Fruit fly (Drosophila melanogaster) whole organism, embryonic: Measurements from ENCODE around the gene ago.

Experiments used
- CG4404 ChIP-seq: fragments of 200-800 bp; sonication (Bioruptor generic); IDR thresholded peaks from 2 replicates; pipeline ENCODE4 v1.3.6; 2022; ENCODE audit warnings: missing biosample characterization, missing genetic modification characterization
- Ravus ChIP-seq: fragments of 200-800 bp; sonication (Bioruptor generic); IDR thresholded peaks from 2 replicates; pipeline ENCODE4 v1.3.6; 2022; ENCODE audit warnings: missing biosample characterization, missing genetic modification characterization
- crp ChIP-seq, 2 experiments: fragments of 200-800 bp; sonication (Bioruptor generic); optimal IDR thresholded peaks; 2 replicates in 1 of 2; 3 replicates in 1 of 2; lab custom pipeline; 2017; ENCODE audit warnings: missing biosample characterization in 2 of 2, missing genetic modification characterization in 2 of 2, mild to moderate bottlenecking in 1 of 2, moderate library complexity in 1 of 2
- dati ChIP-seq: fragments of 200-800 bp; sonication (Bioruptor generic); IDR thresholded peaks from 2 replicates; pipeline ENCODE4 v1.3.6; 2022; ENCODE audit warnings: missing biosample characterization, missing genetic modification characterization
- ftz-f1 ChIP-seq: fragments of 200-800 bp; sonication (Bioruptor generic); optimal IDR thresholded peaks from 2 replicates; lab custom pipeline; 2016; ENCODE audit warnings: missing biosample characterization, missing genetic modification characterization
- klu ChIP-seq: fragments of 200-800 bp; sonication (Bioruptor generic); IDR thresholded peaks from 2 replicates; pipeline ENCODE4 v1.3.6; 2022; ENCODE audit warnings: missing biosample characterization, missing genetic modification characterization
- psq ChIP-seq: fragments of 200-800 bp; sonication (Bioruptor generic); optimal IDR thresholded peaks from 2 replicates; lab custom pipeline; 2017; ENCODE audit warnings: missing biosample characterization, missing genetic modification characterization
- so ChIP-seq: fragments of 200-800 bp; sonication (Bioruptor generic); IDR thresholded peaks from 3 replicates; pipeline ENCODE4 v1.3.6; 2022; ENCODE audit warnings: missing biosample characterization, missing genetic modification characterization
- sob ChIP-seq: fragments of 200-800 bp; sonication (Bioruptor generic); IDR thresholded peaks from 2 replicates; pipeline ENCODE4 v1.3.6; 2022; ENCODE audit warnings: missing biosample characterization, missing genetic modification characterization

DNA sequence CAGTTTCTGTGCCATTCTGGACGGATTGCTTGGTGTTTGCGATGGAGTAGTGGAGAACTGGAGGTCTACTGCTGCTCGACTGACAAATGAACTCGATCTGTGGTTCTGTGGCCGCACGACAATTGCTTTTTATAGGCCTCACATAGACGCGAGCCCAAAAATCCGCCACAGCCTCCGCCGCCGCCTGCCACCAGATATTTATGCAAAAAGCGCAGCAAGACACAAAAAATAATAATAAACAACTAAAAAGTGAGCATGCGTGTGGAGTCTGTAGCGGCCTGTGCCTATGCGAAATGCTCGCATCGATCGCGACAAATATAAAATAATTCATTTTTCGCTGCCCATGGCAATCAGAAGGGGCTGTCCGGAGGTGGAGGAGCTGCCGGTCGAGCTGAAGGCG, 45.0 kb downstream of the ago start, which contains the start of gene Cpr64Aa:
- TF ChIP-seq CG4404 (GFP tag; lab: Robert Waterston, UW) (no peak), klu (GFP tag; lab: Robert Waterston, UW) (no peak), so (GFP tag; lab: Robert Waterston, UW) (no peak), psq (GFP tag; lab: Kevin White, UChicago) (no peak), sob (GFP tag; lab: Robert Waterston, UW) (no peak), crp (GFP tag; optimal IDR thresholded peaks at IDR 0.05; lab: Kevin White, UChicago) (no peak), ftz-f1 (GFP tag; lab: Kevin White, UChicago) (no peak), dati (GFP tag; lab: Robert Waterston, UW) (no peak), Ravus (GFP tag; lab: Robert Waterston, UW) (no peak)
